Worm (Caenorhabditis elegans): ENCODE measurements around the gene rps-12.

DNA sequence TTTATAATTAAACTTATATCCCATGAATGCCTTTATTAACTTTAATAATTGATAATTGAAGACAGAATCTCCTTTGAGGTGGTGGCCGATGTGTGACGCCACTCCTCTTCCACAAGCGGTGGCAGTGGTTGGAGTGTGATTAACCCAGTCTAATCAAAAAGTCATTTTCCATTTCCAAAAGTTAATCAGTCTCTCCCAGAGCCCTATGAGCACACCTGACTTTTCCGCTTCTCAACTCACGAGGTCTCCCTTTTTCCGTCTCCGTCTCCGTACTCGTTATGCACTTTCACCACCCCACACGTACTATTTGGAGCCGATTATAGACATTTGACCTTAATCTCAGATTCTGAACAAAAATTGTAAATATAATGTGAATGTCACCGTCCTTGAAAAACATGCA is 36.4 kb upstream of the rps-12 start:
- no peak for TF ChIP-seq ztf-29 (GFP tag; IDR thresholded peaks at IDR 0.05)
- no peak for TF ChIP-seq flt-1 (GFP tag; IDR thresholded peaks at IDR 0.05)
- no peak for TF ChIP-seq tab-1 (GFP tag; IDR thresholded peaks at IDR 0.05)
- no peak for TF ChIP-seq cog-1 (tag; optimal IDR thresholded peaks at IDR 0.05)
- no peak for TF ChIP-seq T22C8.4 (GFP tag; IDR thresholded peaks at IDR 0.05)
